Fruit fly (Drosophila melanogaster) whole organism, pupa: ENCODE results near the gene CG7402.
A peak's percentile ranks its signal among the peaks of the same experiment; 100 is the strongest.

Source experiments
- CG14655 ChIP-seq: fragments of 200-800 bp; sonication (Bioruptor generic); optimal IDR thresholded peaks from 3 replicates; lab custom pipeline; 2017; ENCODE audit warnings: mild to moderate bottlenecking, missing biosample characterization, missing genetic modification reagents, missing genetic modification characterization
- CG17806 ChIP-seq: fragments of 200-800 bp; sonication (Bioruptor generic); optimal IDR thresholded peaks from 2 replicates; lab custom pipeline; 2018; ENCODE audit warnings: missing biosample characterization, mild to moderate bottlenecking, missing genetic modification characterization, moderate library complexity
- CG32121 ChIP-seq: fragments of 200-800 bp; sonication (Bioruptor generic); IDR thresholded peaks from 2 replicates; pipeline ENCODE4 v1.3.6; 2022; ENCODE audit warnings: missing biosample characterization, missing genetic modification characterization
- CG4496 ChIP-seq: fragments of 200-800 bp; sonication (Bioruptor generic); IDR thresholded peaks from 3 replicates; pipeline ENCODE4 v1.3.6; 2022; ENCODE audit warnings: missing biosample characterization, missing genetic modification characterization
- CG8301 ChIP-seq: fragments of 200-800 bp; sonication (Bioruptor generic); optimal IDR thresholded peaks from 2 replicates; lab custom pipeline; 2018; ENCODE audit warnings: missing biosample characterization, mild to moderate bottlenecking, missing genetic modification characterization
- CG9948 ChIP-seq: fragments of 200-800 bp; sonication (Bioruptor generic); optimal IDR thresholded peaks from 2 replicates; lab custom pipeline; 2018; ENCODE audit warnings: missing biosample characterization, mild to moderate bottlenecking, missing genetic modification characterization, moderate library complexity
- EcR ChIP-seq: fragments of 200-800 bp; sonication (Bioruptor generic); optimal IDR thresholded peaks from 3 replicates; lab custom pipeline; 2019; ENCODE audit warnings: missing biosample characterization, missing genetic modification characterization, mild to moderate bottlenecking, moderate library complexity, missing genetic modification reagents
- Pif1B ChIP-seq: fragments of 200-800 bp; sonication (Bioruptor generic); optimal IDR thresholded peaks from 3 replicates; lab custom pipeline; 2016; ENCODE audit warnings: missing biosample characterization, missing genetic modification characterization
- fd96Ca ChIP-seq: fragments of 200-800 bp; sonication (Bioruptor generic); IDR thresholded peaks from 3 replicates; pipeline ENCODE4 v1.3.6; 2022; ENCODE audit warnings: missing biosample characterization, missing genetic modification characterization
- rn ChIP-seq: fragments of 200-800 bp; sonication (Bioruptor generic); IDR thresholded peaks from 2 replicates; pipeline ENCODE4 v1.3.6; 2022; ENCODE audit warnings: missing biosample characterization, missing genetic modification characterization

DNA sequence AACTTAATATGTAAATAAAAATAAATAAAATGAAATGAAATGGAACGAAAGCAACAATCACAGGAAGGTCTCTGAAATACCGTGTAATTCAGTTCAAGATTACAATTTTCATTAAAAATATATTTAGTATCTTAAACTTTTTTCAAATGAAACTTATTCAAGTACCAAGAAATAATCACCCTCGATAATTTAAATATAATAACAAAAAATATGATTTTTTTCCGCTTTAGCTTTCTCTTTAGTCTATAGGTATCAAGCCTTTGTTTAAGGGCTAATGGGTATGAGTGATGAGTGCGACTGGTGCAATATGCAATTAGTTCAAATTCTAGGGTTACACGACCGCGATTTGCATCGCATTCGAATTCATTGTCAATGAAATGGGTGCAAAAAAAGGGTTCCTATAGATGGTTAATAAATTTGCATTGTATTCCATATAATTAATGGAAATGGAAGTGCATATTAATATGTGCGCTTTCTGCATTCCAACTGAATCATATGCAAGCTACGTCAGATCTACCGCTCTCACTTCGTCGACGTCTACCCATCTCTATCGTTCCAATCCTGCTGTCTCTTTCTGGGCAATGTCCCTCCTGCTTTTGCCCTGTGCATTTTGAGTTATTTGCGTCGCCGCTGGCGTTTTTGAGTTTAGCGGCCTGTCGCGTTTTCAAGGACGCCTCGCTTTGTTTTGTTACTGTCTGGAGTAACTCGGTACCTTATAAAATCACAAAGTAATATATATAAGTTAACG, 30.4 kb downstream of the CG7402 start:
- TF ChIP-seq Pif1B (GFP tag; lab: Kevin White, UChicago) = no peak
- no peak for TF ChIP-seq CG17806 (tag; lab: Kevin White, UChicago)
- TF ChIP-seq CG14655 (GFP tag; lab: Kevin White, UChicago) = no peak
- TF ChIP-seq rn (GFP tag; lab: Robert Waterston, UW) = no peak
- no peak for TF ChIP-seq fd96Ca (GFP tag; lab: Robert Waterston, UW)
- peak; percentile 79 for TF ChIP-seq EcR (GFP tag; lab: Kevin White, UChicago)
- no peak for TF ChIP-seq CG8301 (tag; lab: Kevin White, UChicago)
- TF ChIP-seq CG9948 (tag; lab: Kevin White, UChicago) = no peak
- TF ChIP-seq CG4496 (GFP tag; lab: Robert Waterston, UW) = no peak
- TF ChIP-seq CG32121 (GFP tag; lab: Robert Waterston, UW) = no peak
